Fruit fly (Drosophila melanogaster): Measurements from ENCODE around the gene IPIP.

Gene IPIP

DNA sequence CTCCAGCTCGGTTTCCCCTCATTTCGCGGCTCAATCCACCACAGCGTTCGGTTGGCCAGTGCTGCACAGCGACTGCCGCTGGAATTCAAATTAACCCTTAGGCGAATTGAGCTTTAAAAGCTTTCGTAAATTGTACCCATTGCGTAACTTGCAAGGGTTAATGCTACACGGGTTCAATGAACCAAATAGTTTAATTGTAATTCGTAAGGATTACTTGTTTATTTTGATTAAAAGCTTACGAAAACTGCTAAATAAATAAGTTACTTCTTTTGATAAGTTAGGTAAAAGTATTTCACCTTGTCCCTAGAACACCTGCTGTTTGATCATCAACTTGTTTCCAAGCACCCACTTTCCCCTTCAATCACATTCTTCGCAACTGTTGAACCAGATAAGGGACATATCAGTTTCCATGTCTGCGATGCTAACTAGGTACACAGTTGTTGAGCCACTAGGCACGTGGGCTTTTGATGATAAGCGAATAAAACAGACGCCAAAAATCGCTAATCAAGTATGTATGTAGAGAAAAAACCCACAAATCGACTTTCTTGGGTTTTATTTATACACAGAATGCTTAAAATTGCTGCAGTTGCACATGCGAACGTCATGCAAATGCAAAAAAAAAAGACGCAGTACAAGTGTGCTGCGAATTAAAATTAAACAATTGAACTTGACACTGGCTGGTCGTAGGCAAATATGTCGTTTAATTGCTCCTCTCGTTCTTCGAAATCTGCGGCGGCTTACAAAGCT, 1.7 kb upstream of the IPIP start, which contains the start of gene Pfas (continued):
- no peak for TF ChIP-seq CG18599 (GFP tag; optimal IDR thresholded peaks at IDR 0.05)
- TF ChIP-seq gem (tag; optimal IDR thresholded peaks at IDR 0.05): no peak
- no peak for TF ChIP-seq CG8281 (tag; optimal IDR thresholded peaks at IDR 0.05)
- no peak for TF ChIP-seq cg (GFP tag; optimal IDR thresholded peaks at IDR 0.05)
- TF ChIP-seq CG12659 (GFP tag; optimal IDR thresholded peaks at IDR 0.05): peak; percentile 70
- no peak for TF ChIP-seq CG12236 (GFP tag; optimal IDR thresholded peaks at IDR 0.05)
- peak; percentile 38 for TF ChIP-seq Antp (GFP tag; optimal IDR thresholded peaks at IDR 0.05)
- no peak for TF ChIP-seq pan (optimal IDR thresholded peaks at IDR 0.05)
- TF ChIP-seq pan (GFP tag; optimal IDR thresholded peaks at IDR 0.05 in 1 of 2, IDR thresholded peaks at IDR 0.05 in 1 of 2): peak in 1 of 2 experiments; percentile 49
- no peak for TF ChIP-seq CG3163 (GFP tag; optimal IDR thresholded peaks at IDR 0.05)
- TF ChIP-seq Nf-YC (tag; optimal IDR thresholded peaks at IDR 0.05): peak; percentile 76
- TF ChIP-seq Bteb2 (GFP tag; optimal IDR thresholded peaks at IDR 0.05): peak; percentile 28
- TF ChIP-seq Hr39 (optimal IDR thresholded peaks at IDR 0.05): no peak
- peak; percentile 47 for TF ChIP-seq scrt (GFP tag; optimal IDR thresholded peaks at IDR 0.05)
- peak; percentile 13 for TF ChIP-seq Hr3 (GFP tag; optimal IDR thresholded peaks at IDR 0.05)
- TF ChIP-seq CG12299 (tag; optimal IDR thresholded peaks at IDR 0.05): no peak
- TF ChIP-seq sima (GFP tag; optimal IDR thresholded peaks at IDR 0.05): peak; percentile 3
- TF ChIP-seq Doc3 (GFP tag; IDR thresholded peaks at IDR 0.05; ENCODE audit: partially characterized antibody): no peak
- no peak for TF ChIP-seq Mes4 (GFP tag; optimal IDR thresholded peaks at IDR 0.05)
- no peak for TF ChIP-seq CG2889 (GFP tag; IDR thresholded peaks at IDR 0.05)
- TF ChIP-seq CG6791 (GFP tag; IDR thresholded peaks at IDR 0.05; ENCODE audit: partially characterized antibody): no peak
- peak; percentile 82 for TF ChIP-seq row (GFP tag; IDR thresholded peaks at IDR 0.05)
- no peak for TF ChIP-seq H2.0 (GFP tag; IDR thresholded peaks at IDR 0.05)
- no peak for TF ChIP-seq btn (GFP tag; optimal IDR thresholded peaks at IDR 0.05)
- peak; percentile 78; the same call in 2 of the 3 replicates for TF ChIP-seq ci (GFP tag; IDR thresholded peaks at IDR 0.05)
- TF ChIP-seq D (optimal IDR thresholded peaks at IDR 0.05): no peak
- TF ChIP-seq D (GFP tag; optimal IDR thresholded peaks at IDR 0.05): no peak
- no peak for TF ChIP-seq Asciz (GFP tag; optimal IDR thresholded peaks at IDR 0.05)
- no peak for TF ChIP-seq fru (optimal IDR thresholded peaks at IDR 0.05)
- TF ChIP-seq CG32532 (GFP tag; IDR thresholded peaks at IDR 0.05): peak; percentile 77
- peak; percentile 38 for TF ChIP-seq pb (GFP tag; optimal IDR thresholded peaks at IDR 0.05)
- TF ChIP-seq CG4854 (GFP tag; optimal IDR thresholded peaks at IDR 0.05): peak; percentile 46
- peak; percentile 15 for TF ChIP-seq oc (tag; optimal IDR thresholded peaks at IDR 0.05)
- TF ChIP-seq caup (GFP tag; optimal IDR thresholded peaks at IDR 0.05; ENCODE audit: severe bottlenecking): peak; percentile 79
- no peak for TF ChIP-seq Scr (GFP tag; IDR thresholded peaks at IDR 0.05; ENCODE audit: partially characterized antibody)
- TF ChIP-seq CG31224 (GFP tag; IDR thresholded peaks at IDR 0.05): no peak
- no peak for TF ChIP-seq CG4730 (GFP tag; IDR thresholded peaks at IDR 0.05)
- TF ChIP-seq gfzf (GFP tag; optimal IDR thresholded peaks at IDR 0.05): no peak
- peak; percentile 69 for TF ChIP-seq CG13624 (GFP tag; optimal IDR thresholded peaks at IDR 0.05)
- TF ChIP-seq ab (GFP tag; optimal IDR thresholded peaks at IDR 0.05): no peak
- TF ChIP-seq tup (GFP tag; optimal IDR thresholded peaks at IDR 0.05): peak; percentile 18
- TF ChIP-seq Lhr (GFP tag; optimal IDR thresholded peaks at IDR 0.05): no peak
- TF ChIP-seq pfk (GFP tag; optimal IDR thresholded peaks at IDR 0.05): no peak
- TF ChIP-seq CG6683 (GFP tag; optimal IDR thresholded peaks at IDR 0.05): peak; percentile 55
- no peak for TF ChIP-seq CG14441 (GFP tag; IDR thresholded peaks at IDR 0.05)
- no peak for TF ChIP-seq CG11398 (GFP tag; optimal IDR thresholded peaks at IDR 0.05)
- TF ChIP-seq Fer3 (tag; optimal IDR thresholded peaks at IDR 0.05): peak; percentile 53
